Fruit fly (Drosophila melanogaster): ENCODE measurements around the gene glu.

The glu gene

DNA sequence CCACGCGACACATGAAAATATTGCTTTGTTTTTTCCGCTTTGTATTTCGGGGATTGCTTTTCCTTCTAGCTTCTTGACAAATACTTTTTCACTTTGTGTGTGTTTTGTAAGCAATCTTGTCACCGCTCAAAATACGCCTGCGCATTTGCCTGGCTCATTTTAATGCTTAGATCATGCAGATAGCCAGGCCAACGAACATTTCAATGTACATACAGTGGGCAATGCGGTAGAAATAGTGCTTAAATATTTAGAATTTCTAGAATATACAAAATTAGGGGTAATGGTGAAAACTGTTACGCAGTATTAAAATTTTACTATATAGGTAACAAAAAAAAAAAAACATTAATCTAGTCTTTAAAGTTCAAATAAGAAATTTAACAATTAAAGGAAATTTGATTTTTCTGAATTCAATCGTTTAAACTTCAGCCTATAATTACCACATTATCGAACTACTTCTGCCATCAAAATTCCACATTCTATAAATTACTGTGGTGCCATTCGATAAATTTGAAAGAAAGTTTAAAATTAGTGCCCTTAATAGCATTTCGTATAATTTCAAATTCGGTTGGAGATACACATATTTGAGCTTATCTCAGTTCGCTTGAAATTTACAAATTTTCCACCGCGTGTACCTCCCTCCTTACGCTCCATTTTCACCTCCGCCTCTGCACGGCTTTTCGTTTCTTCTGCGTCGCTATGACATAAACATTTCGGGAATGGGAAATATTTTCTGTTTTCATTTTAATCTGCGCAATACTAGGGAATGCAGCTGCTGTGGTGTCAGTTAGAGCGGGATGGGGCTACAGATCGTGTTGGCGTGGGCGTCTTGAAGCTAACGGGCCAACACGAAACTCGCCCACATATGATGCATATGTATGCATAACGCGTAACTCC lies 31.1 kb downstream of the glu start:
- TF ChIP-seq CG17801 (GFP tag; optimal IDR thresholded peaks at IDR 0.05; ENCODE audit: partially characterized antibody), result no peak

DNA sequence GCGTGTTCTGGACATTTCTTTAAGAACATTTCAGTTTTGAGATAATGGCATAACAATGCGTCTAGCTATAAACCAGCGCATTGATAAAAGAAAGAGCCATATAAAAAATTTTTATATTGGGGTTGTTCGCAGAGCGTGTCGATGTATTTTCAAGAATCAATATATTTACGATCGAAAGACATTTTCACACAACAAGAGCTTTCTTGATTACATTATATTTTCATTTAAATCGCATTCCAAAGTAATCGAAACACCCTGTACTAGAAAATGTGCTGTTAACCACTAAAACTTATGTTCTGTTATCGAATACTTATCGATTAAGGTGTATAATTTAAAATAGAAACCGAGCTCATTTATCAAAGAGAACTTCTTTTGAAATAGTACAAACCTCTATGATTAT lies 34.4 kb downstream of the glu start:
- peak; percentile 59 for TF ChIP-seq CG17801 (GFP tag; optimal IDR thresholded peaks at IDR 0.05; ENCODE audit: partially characterized antibody)

DNA sequence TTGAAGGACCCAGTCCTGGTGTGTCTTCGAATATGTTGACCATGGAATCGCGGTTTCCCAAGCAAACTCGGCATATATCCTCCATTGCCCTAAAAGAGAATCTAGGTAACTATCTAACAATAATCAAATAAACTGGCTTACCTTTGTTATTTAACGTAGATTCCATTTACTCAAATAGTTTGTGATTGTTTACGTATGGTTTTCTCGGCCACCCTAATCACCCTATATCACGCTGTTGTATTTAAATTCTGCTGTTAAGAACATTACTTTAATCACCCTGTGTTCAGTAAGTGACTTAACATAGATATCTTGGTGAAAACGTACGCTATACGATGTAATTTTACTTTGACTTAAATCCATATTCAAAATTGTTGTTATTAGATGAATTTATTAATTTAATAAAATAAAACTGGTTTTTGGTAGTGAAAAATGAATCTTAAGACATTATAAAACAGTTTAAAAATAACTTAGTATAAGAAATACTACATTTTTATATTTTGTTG lies 35.1 kb downstream of the glu start:
- TF ChIP-seq CG17801 (GFP tag; optimal IDR thresholded peaks at IDR 0.05; ENCODE audit: partially characterized antibody), result no peak

DNA sequence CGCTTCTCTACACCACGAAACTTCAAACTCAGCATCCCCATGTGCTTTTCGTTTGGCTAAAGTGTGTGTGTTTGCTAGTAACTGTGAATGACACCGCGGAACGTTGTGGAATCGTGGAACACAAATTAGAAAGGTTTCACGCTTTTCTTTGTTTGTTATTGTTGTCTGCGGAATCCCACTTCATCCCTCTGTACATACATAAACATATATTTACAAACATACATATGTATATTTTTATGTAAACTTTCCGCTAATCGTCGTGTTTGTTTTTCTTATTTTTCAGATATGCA lies 47.6 kb downstream of the glu start:
- TF ChIP-seq CG17801 (GFP tag; optimal IDR thresholded peaks at IDR 0.05; ENCODE audit: partially characterized antibody), result no peak

DNA sequence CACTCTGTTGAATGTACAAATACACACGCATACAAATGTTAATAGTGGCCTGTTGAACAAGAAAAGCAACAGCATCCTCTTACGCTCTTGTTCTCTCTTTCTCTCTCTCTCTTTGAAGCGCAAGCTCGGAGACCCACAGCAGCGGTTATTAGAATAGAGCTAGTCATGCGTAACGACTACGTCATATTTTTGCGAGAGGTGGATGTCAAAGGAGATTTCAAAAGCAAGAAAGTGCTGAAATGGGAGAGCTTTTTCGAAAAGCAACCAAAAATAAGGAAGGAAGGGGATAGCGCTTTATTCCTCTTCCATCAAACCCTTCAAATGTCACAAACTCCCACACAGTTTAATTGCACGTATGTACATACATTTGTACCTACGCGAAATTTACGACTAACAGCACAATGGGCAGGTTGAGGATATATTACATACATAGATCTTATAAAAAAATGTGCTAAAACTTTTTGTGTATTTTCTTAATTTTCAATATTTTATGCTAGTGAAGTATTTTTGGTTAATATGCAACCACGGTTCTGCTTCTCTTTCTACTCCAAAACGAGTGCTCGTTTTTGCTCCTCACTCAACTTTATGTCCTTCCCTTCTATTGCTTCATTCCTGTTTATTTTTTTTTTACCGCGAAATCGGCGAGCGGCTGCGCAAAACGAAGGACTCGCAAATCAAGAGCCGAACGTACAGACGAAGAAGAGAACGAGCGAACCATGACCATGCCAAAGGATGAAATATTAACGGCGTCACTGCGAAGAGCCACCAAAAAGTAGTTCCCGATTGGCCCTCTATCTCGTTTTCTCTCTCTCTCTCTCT lies 48.2 kb downstream of the glu start:
- TF ChIP-seq CG17801 (GFP tag; optimal IDR thresholded peaks at IDR 0.05; ENCODE audit: partially characterized antibody), result no peak

DNA sequence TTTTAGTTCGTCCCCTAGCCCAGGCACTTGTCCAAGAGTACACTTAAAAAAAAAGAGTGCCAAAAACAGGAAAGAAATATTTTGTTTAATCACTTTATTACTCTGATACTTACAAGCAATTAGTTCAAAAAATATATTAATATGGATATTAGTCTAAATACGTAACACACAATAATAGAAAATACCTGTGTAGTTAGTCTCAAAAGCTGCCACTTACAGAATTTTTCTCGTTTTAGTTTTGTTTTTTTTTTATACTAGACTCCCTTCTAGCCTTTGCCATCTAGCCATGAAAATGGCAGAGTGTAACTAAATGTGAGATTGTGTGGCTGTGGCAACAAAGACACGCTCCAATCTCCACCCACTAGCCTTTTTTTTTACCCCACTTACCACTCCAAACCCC lies 50.3 kb downstream of the glu start:
- no peak for TF ChIP-seq CG17801 (GFP tag; optimal IDR thresholded peaks at IDR 0.05; ENCODE audit: partially characterized antibody)

DNA sequence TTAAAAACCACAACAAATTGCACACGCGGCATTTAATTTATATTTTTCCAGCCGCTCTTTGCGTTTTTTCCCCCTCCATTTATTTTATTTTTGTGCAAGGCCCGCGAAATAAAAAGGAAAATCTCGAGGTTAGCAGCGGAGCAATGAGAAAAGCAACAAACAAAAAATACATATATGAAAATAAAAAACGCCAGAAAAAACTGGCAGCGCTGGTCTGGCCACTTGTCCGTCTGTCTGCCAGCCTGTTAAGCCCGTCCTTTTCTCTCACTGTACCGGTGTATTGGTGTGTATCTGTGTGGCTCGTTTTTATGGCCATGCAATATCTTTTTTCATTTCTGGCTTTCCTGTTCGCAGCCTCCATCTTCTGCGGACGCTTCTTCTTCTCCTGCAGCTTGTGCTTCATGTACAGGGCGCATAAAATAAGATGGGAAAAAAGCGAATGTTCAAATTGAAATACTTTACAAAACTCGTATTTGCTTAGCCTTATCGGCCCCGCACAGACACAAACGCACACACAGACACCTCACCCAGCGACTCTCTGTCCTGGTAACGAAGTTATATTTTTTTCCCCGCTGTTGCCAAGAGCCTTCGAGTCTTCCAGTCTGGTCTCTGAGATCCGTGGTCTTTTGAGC lies 51.7 kb downstream of the glu start:
- TF ChIP-seq CG17801 (GFP tag; optimal IDR thresholded peaks at IDR 0.05; ENCODE audit: partially characterized antibody), result no peak

DNA sequence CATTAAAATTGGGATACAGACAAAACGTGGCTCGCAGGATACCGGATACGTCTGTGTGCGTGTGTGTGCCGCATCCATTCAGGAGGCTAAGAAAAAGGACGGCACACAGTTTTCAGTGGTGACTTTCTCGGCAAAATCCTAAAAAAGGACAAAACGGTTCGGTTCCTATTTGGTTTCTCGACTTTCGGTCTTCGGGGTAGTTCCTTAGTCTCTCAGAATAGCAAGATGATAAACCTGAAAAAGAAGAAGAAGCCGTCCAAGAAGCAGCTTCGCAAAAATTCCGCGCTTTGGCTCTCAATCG lies 52.6 kb downstream of the glu start:
- no peak for TF ChIP-seq CG17801 (GFP tag; optimal IDR thresholded peaks at IDR 0.05; ENCODE audit: partially characterized antibody)

DNA sequence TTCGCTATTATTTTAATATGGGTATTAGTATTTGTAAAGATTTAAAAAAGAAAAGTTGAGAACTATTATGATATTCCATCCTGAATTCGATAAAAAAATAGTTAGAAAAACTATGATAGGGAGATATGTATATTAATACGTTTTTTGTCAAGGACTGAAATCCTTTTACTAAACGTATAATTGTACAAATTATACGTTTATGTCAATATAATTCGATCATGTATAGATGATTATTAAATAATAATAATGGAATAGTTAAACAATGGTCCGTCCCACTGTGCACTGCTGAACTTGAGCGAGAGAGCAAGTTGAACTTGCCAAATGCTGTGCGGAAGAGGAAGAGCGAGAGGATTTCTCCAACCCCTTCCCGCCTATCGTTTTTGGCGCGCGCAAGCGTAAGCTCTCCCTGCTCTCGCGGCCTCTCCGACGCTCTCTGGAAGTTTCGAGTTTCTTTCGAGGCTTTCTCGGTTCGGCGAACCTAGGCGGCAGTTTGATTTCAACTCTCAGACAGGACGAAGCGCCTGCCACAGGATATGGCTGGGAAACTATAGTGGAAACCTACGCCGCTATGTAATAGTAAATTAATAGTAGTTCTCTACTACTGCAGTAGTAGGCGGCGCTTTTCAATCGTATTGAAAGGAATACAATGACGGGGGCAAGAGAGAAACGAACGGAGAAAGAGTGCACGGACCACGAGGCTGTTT lies 53.1 kb downstream of the glu start:
- peak; percentile 47 for TF ChIP-seq CG17801 (GFP tag; optimal IDR thresholded peaks at IDR 0.05; ENCODE audit: partially characterized antibody)

DNA sequence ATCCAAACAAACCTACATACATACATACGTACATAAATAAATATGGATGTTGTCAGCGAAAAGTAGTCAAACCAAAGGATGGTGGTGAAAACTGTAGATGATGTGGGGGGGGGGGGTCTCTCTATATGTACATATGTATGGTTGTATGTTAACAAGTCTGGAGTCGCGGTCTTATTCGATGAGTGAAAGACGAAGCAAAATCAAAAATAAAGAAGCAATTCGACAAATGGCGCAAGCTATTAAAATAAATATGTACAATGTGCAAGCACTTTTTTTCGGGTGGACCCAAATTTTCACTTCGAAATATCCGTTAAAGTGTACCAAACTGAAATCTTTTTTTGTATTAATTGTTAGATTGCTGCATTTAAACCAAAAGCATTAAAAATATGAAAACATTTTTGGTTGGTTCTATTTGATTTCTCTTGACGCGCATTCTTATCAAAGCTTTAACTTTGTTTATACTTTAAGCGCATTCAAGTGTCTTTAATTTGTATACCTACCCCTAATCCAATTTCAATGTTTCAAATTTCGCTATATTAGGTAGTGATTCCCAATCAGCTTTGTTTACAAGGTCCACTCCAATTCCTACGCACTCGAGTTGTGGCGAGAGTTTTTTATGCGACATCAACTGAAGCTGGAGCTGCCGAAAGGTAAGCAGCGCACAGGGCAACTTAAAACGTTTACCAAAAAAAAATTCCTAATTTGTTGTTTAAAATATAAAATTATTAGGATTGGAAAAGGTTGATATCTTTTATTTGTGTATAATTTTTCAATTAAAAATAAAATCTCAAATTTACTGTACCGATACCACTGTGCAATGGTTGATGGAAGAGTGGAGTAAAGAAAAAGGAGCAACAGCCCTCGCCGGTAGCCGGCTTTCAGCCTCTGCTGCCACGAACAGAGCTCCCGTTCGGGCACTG lies 54.0 kb downstream of the glu start, which contains the start of gene CG31807:
Gene CG31807 (minus strand): TSS at position 51 of the 920 bp plus-strand sequence.
- TF ChIP-seq CG17801 (GFP tag; optimal IDR thresholded peaks at IDR 0.05; ENCODE audit: partially characterized antibody), result peak; percentile 92
